Fruit fly (Drosophila melanogaster): ENCODE results near the gene CG32641.

Gene CG32641

DNA sequence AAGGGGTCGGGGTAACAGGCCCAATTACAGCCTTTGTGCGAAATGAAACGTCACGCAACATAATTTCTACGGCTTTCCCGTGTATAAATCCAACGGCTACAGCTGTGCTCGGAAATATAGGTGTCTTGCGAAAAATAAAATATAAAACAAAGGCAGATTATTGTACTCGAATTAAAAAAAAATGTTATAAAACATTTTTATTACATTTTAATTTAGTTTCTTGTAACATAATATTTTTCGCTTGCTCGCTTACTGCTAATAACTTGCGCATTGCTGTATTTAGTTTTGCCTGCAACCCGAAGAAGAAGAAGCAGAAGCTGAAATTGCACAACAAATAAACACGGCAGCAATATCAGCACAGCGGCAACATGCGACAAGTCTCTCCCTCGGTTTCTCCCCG, 41.2 kb upstream of the CG32641 start (continued):
- TF ChIP-seq CG17186 (GFP tag; optimal IDR thresholded peaks at IDR 0.05), result no peak
- no peak for TF ChIP-seq Deaf1 (tag; optimal IDR thresholded peaks at IDR 0.05)
- no peak for TF ChIP-seq CG2889 (GFP tag; IDR thresholded peaks at IDR 0.05)
- no peak for TF ChIP-seq CG31365 (tag; optimal IDR thresholded peaks at IDR 0.05)
- no peak for TF ChIP-seq chn (GFP tag; optimal IDR thresholded peaks at IDR 0.05)
- no peak for TF ChIP-seq lov (optimal IDR thresholded peaks at IDR 0.05)
- no peak for TF ChIP-seq lov (GFP tag; IDR thresholded peaks at IDR 0.05)
- TF ChIP-seq Rx (GFP tag; IDR thresholded peaks at IDR 0.05), result peak; percentile 35; the same call in 1 of the 2 replicates
- no peak for TF ChIP-seq CG3281 (GFP tag; optimal IDR thresholded peaks at IDR 0.05)
- no peak for TF ChIP-seq CG9609 (GFP tag; optimal IDR thresholded peaks at IDR 0.05)
- peak; percentile 19 for TF ChIP-seq CG10267 (tag; optimal IDR thresholded peaks at IDR 0.05)
- peak; percentile 19 for TF ChIP-seq CG13775 (GFP tag; optimal IDR thresholded peaks at IDR 0.05)
- no peak for TF ChIP-seq pnt (GFP tag; optimal IDR thresholded peaks at IDR 0.05)
- TF ChIP-seq aop (GFP tag; IDR thresholded peaks at IDR 0.05), result no peak
- no peak for TF ChIP-seq Doc2 (GFP tag; IDR thresholded peaks at IDR 0.05)
- TF ChIP-seq CG2199 (GFP tag; IDR thresholded peaks at IDR 0.05), result no peak
- TF ChIP-seq CG31224 (GFP tag; IDR thresholded peaks at IDR 0.05), result no peak
- peak; percentile 31 for TF ChIP-seq dmrt11E (tag; optimal IDR thresholded peaks at IDR 0.05)
- no peak for TF ChIP-seq CrebB (tag; optimal IDR thresholded peaks at IDR 0.05)
- TF ChIP-seq pita (GFP tag; optimal IDR thresholded peaks at IDR 0.05), result no peak
- TF ChIP-seq CG5953 (GFP tag; IDR thresholded peaks at IDR 0.05), result no peak
- no peak for TF ChIP-seq CG11247 (GFP tag; IDR thresholded peaks at IDR 0.05)
- TF ChIP-seq CG13624 (GFP tag; optimal IDR thresholded peaks at IDR 0.05), result no peak
- no peak for TF ChIP-seq Side (GFP tag; optimal IDR thresholded peaks at IDR 0.05)
- peak; percentile 54 for TF ChIP-seq CG15269 (tag; optimal IDR thresholded peaks at IDR 0.05)
- no peak for TF ChIP-seq Bdp1 (GFP tag; optimal IDR thresholded peaks at IDR 0.05)
- no peak for TF ChIP-seq CG18619 (GFP tag; optimal IDR thresholded peaks at IDR 0.05)
- peak; percentile 58; the same call in 2 of the 3 replicates for TF ChIP-seq ci (GFP tag; IDR thresholded peaks at IDR 0.05)
- TF ChIP-seq CG18599 (GFP tag; optimal IDR thresholded peaks at IDR 0.05), result no peak
- no peak for TF ChIP-seq CG10462 (GFP tag; optimal IDR thresholded peaks at IDR 0.05)
- TF ChIP-seq ind (GFP tag; optimal IDR thresholded peaks at IDR 0.05), result peak; percentile 21
- peak; percentile 0 for TF ChIP-seq CG8388 (GFP tag; optimal IDR thresholded peaks at IDR 0.05)
- TF ChIP-seq zf30C (GFP tag; optimal IDR thresholded peaks at IDR 0.05), result no peak
- peak; percentile 5 for TF ChIP-seq salm (tag; optimal IDR thresholded peaks at IDR 0.05)
- no peak for TF ChIP-seq CG14050 (GFP tag; IDR thresholded peaks at IDR 0.05)
- TF ChIP-seq Dbx (GFP tag; IDR thresholded peaks at IDR 0.05), result no peak
- TF ChIP-seq dimm (GFP tag; IDR thresholded peaks at IDR 0.05), result no peak
- peak; percentile 54 for TF ChIP-seq CG10366 (GFP tag; IDR thresholded peaks at IDR 0.05)
- no peak for TF ChIP-seq B-H2 (GFP tag; optimal IDR thresholded peaks at IDR 0.05)
- peak; percentile 7 for TF ChIP-seq CG9817 (tag; optimal IDR thresholded peaks at IDR 0.05)
- TF ChIP-seq Dp (GFP tag; optimal IDR thresholded peaks at IDR 0.05), result no peak
- no peak for TF ChIP-seq eyg (GFP tag; optimal IDR thresholded peaks at IDR 0.05)
- 0 out of 3 replicates have a peak, but pooled peaks have one; percentile 36 for TF ChIP-seq CG17361 (GFP tag; IDR thresholded peaks at IDR 0.05)
- no peak for TF ChIP-seq CG11085 (GFP tag; IDR thresholded peaks at IDR 0.05)
- TF ChIP-seq Bgb (GFP tag; IDR thresholded peaks at IDR 0.05; ENCODE audit: partially characterized antibody), result no peak
- no peak for TF ChIP-seq pzg (GFP tag; optimal IDR thresholded peaks at IDR 0.05)
- no peak for TF ChIP-seq Mrtf (GFP tag; IDR thresholded peaks at IDR 0.05)
- TF ChIP-seq chinmo (GFP tag; IDR thresholded peaks at IDR 0.05; ENCODE audit: partially characterized antibody), result no peak
- TF ChIP-seq CG31388 (GFP tag; optimal IDR thresholded peaks at IDR 0.05), result no peak
- TF ChIP-seq slou (GFP tag; optimal IDR thresholded peaks at IDR 0.05), result no peak
- TF ChIP-seq vvl (GFP tag; IDR thresholded peaks at IDR 0.05), result peak; percentile 66
- no peak for TF ChIP-seq CG33213 (GFP tag; optimal IDR thresholded peaks at IDR 0.05)
- peak; percentile 41 for TF ChIP-seq CG1603 (tag; optimal IDR thresholded peaks at IDR 0.05)

Measured in whole organism, embryonic.